Fruit fly (Drosophila melanogaster): ENCODE measurements around the gene CG4194.

CG4194 gene

dm6 chrX:2041981-2042847, 26.2 kb upstream of the CG4194 start, which contains the start of the genes Actn and usp (continued):
- TF ChIP-seq Chrac-16 (GFP tag; optimal IDR thresholded peaks at IDR 0.05) (peak; percentile 2), CG8924 (tag; optimal IDR thresholded peaks at IDR 0.05) (peak; percentile 29), Hr51 (GFP tag; optimal IDR thresholded peaks at IDR 0.05) (peak in 1 of 2 experiments; percentile 28), CG1024 (GFP tag; IDR thresholded peaks at IDR 0.05) (peak; percentile 63), slbo (GFP tag; IDR thresholded peaks at IDR 0.05) (peak; percentile 33; the same call in 1 of the 2 replicates), az2 (GFP tag; optimal IDR thresholded peaks at IDR 0.05) (no peak), MBD-R2 (GFP tag; IDR thresholded peaks at IDR 0.05) (no peak; the same call in 1 of the 2 replicates), nau (GFP tag; optimal IDR thresholded peaks at IDR 0.05) (no peak), CG7928 (GFP tag; optimal IDR thresholded peaks at IDR 0.05) (no peak), B-H2 (GFP tag; optimal IDR thresholded peaks at IDR 0.05) (no peak), CG6854 (GFP tag; optimal IDR thresholded peaks at IDR 0.05) (no peak), CG16779 (GFP tag; IDR thresholded peaks at IDR 0.05) (no peak), pho (GFP tag; optimal IDR thresholded peaks at IDR 0.05) (no peak), CG12659 (GFP tag; optimal IDR thresholded peaks at IDR 0.05) (peak; percentile 27), CG13287 (GFP tag; IDR thresholded peaks at IDR 0.05; ENCODE audit: partially characterized antibody) (peak; percentile 45), CG11504 (tag; optimal IDR thresholded peaks at IDR 0.05) (peak; percentile 56), bigmax (GFP tag; optimal IDR thresholded peaks at IDR 0.05) (no peak), CG13424 (tag; optimal IDR thresholded peaks at IDR 0.05) (peak; percentile 33), CG18262 (tag; optimal IDR thresholded peaks at IDR 0.05) (peak; percentile 33), mirr (GFP tag; optimal IDR thresholded peaks at IDR 0.05) (peak; percentile 2), CG17359 (tag; optimal IDR thresholded peaks at IDR 0.05) (peak; percentile 8), Hsf (GFP tag; optimal IDR thresholded peaks at IDR 0.05) (peak; percentile 1), CG14860 (GFP tag; IDR thresholded peaks at IDR 0.05; ENCODE audit: partially characterized antibody) (no peak), Stat92E (GFP tag; optimal IDR thresholded peaks at IDR 0.05) (peak in 1 of 3 experiments; percentile 80), CG31441 (GFP tag; IDR thresholded peaks at IDR 0.05) (peak; percentile 50), CG12155 (GFP tag; optimal IDR thresholded peaks at IDR 0.05) (peak; percentile 18), CG3995 (GFP tag; optimal IDR thresholded peaks at IDR 0.05) (peak; percentile 39), CG16815 (GFP tag; optimal IDR thresholded peaks at IDR 0.05) (no peak), Oli (tag; optimal IDR thresholded peaks at IDR 0.05) (peak; percentile 1), ci (GFP tag; IDR thresholded peaks at IDR 0.05) (peak; percentile 43; the same call in 1 of the 3 replicates), Vsx1 (GFP tag; optimal IDR thresholded peaks at IDR 0.05) (no peak), CG1603 (tag; optimal IDR thresholded peaks at IDR 0.05) (peak; percentile 49), CG10979 (tag; optimal IDR thresholded peaks at IDR 0.05) (peak; percentile 35), CG9876 (GFP tag; optimal IDR thresholded peaks at IDR 0.05) (no peak), Tbp (GFP tag; optimal IDR thresholded peaks at IDR 0.05) (no peak), trem (tag; optimal IDR thresholded peaks at IDR 0.05) (peak; percentile 56), fru (optimal IDR thresholded peaks at IDR 0.05) (no peak), gce (GFP tag; IDR thresholded peaks at IDR 0.05) (no peak), CG30020 (tag; optimal IDR thresholded peaks at IDR 0.05) (peak; percentile 91), fd64A (GFP tag; optimal IDR thresholded peaks at IDR 0.05) (no peak), Dip3 (GFP tag; optimal IDR thresholded peaks at IDR 0.05) (no peak), CG4424 (GFP tag; optimal IDR thresholded peaks at IDR 0.05) (peak; percentile 45), dm (GFP tag; optimal IDR thresholded peaks at IDR 0.05) (no peak), CG17802 (tag; optimal IDR thresholded peaks at IDR 0.05) (peak; percentile 83), CG1792 (GFP tag; optimal IDR thresholded peaks at IDR 0.05) (no peak), Eip74EF (GFP tag; optimal IDR thresholded peaks at IDR 0.05) (peak in 1 of 2 experiments; percentile 83), so (GFP tag; IDR thresholded peaks at IDR 0.05) (no peak), zfh1 (GFP tag; IDR thresholded peaks at IDR 0.05) (peak; percentile 13; the same call in 1 of the 3 replicates)
